Worm (Caenorhabditis elegans) whole organism, L4 larva: Measurements from ENCODE around the gene F46H5.2.

Source experiments
- F10B5.3 ChIP-seq: sonication (generic microtip); optimal IDR thresholded peaks from 2 replicates; lab custom pipeline; 2016; ENCODE audit warnings: mild to moderate bottlenecking, missing genetic modification characterization, missing compliant biosample characterization
- F37D6.2 ChIP-seq: sonication (generic microtip); optimal IDR thresholded peaks from 2 replicates; lab custom pipeline; 2016; ENCODE audit warnings: mild to moderate bottlenecking, missing genetic modification characterization, missing compliant biosample characterization
- R02D3.7 ChIP-seq: fragments of 150-350 bp; sonication (generic microtip); optimal IDR thresholded peaks from 3 replicates; lab custom pipeline; 2014; ENCODE audit warnings: missing biosample characterization, missing genetic modification characterization
- Y5F2A.4 ChIP-seq: fragments of 200-800 bp; sonication (Bioruptor generic); optimal IDR thresholded peaks from 2 replicates; lab custom pipeline; 2018; ENCODE audit warnings: mild to moderate bottlenecking, missing genetic modification characterization, missing compliant biosample characterization
- aha-1 ChIP-seq: fragments of 150-350 bp; peaks from one replicate; lab custom pipeline; 2014; ENCODE audit warnings: missing biosample characterization, missing genetic modification characterization
- aly-2 ChIP-seq: sonication (generic microtip); optimal IDR thresholded peaks from 2 replicates; lab custom pipeline; 2018; ENCODE audit warnings: missing biosample characterization, missing genetic modification characterization
- arid-1 ChIP-seq: fragments of 200-800 bp; sonication (Bioruptor generic); conservative IDR thresholded peaks from 2 replicates; pipeline ENCODE4 v1.3.6; 2022; ENCODE audit warnings: missing genetic modification reagents, missing genetic modification characterization, missing compliant biosample characterization
- ceh-32 ChIP-seq: sonication (generic microtip); optimal IDR thresholded peaks from 2 replicates; lab custom pipeline; 2016; ENCODE audit warnings: mild to moderate bottlenecking, missing genetic modification characterization, missing compliant biosample characterization; ENCODE audit not compliant: poor library complexity
- ces-1 ChIP-seq: fragments of 150-350 bp; sonication (generic microtip); optimal IDR thresholded peaks from 4 replicates; lab custom pipeline; 2014; ENCODE audit warnings: missing biosample characterization, missing genetic modification reagents, missing genetic modification characterization
- ctbp-1 ChIP-seq: fragments of 200-800 bp; sonication (Bioruptor generic); IDR thresholded peaks from 2 replicates; pipeline ENCODE4 v1.3.6; 2022; ENCODE audit warnings: missing genetic modification reagents, missing genetic modification characterization, missing compliant biosample characterization
- daf-16 ChIP-seq, 3 experiments: sonication (generic microtip); optimal IDR thresholded peaks; 2 replicates each; lab custom pipeline; 2016 to 2017; ENCODE audit warnings: missing genetic modification characterization in 3 of 3, missing genetic modification reagents in 3 of 3, mild to moderate bottlenecking in 2 of 3, missing compliant biosample characterization in 2 of 3, missing biosample characterization in 1 of 3, moderate library complexity in 1 of 3
- dmd-8 ChIP-seq: fragments of 200-800 bp; sonication (Bioruptor generic); IDR thresholded peaks from 2 replicates; pipeline ENCODE4 v1.3.6; 2022; ENCODE audit warnings: missing genetic modification characterization, missing compliant biosample characterization
- dmd-9 ChIP-seq: fragments of 200-800 bp; sonication (Bioruptor generic); IDR thresholded peaks from 2 replicates; pipeline ENCODE4 v1.3.6; 2022; ENCODE audit warnings: missing genetic modification reagents, missing genetic modification characterization, missing compliant biosample characterization
- dve-1 ChIP-seq: sonication (generic microtip); optimal IDR thresholded peaks from 2 replicates; lab custom pipeline; 2017; ENCODE audit warnings: antibody characterized with exemption, mild to moderate bottlenecking, missing genetic modification characterization, missing compliant biosample characterization; ENCODE audit not compliant: insufficient read depth
- egl-27 ChIP-seq: sonication (generic microtip); optimal IDR thresholded peaks from 3 replicates; lab custom pipeline; 2017; ENCODE audit warnings: missing biosample characterization, missing genetic modification reagents, missing genetic modification characterization
- egl-43 ChIP-seq: fragments of 200-800 bp; sonication (Bioruptor generic); IDR thresholded peaks from 2 replicates; pipeline ENCODE4 v1.3.6; 2022; ENCODE audit warnings: missing genetic modification reagents, missing genetic modification characterization, missing compliant biosample characterization
- hlh-11 ChIP-seq: fragments of 200-800 bp; sonication (Bioruptor generic); optimal IDR thresholded peaks from 2 replicates; lab custom pipeline; 2018; ENCODE audit warnings: mild to moderate bottlenecking, missing genetic modification characterization, missing compliant biosample characterization
- hlh-30 ChIP-seq: sonication (generic microtip); optimal IDR thresholded peaks from 2 replicates; lab custom pipeline; 2017; ENCODE audit warnings: antibody characterized with exemption, mild to moderate bottlenecking, missing genetic modification characterization, missing compliant biosample characterization; ENCODE audit not compliant: insufficient read depth
- hmg-1.1 ChIP-seq: fragments of 200-800 bp; sonication (Bioruptor generic); IDR thresholded peaks from 2 replicates; pipeline ENCODE4 v1.3.6; 2022; ENCODE audit warnings: missing genetic modification reagents, missing genetic modification characterization, missing compliant biosample characterization
- lim-7 ChIP-seq: fragments of 200-800 bp; sonication (Bioruptor generic); IDR thresholded peaks from 2 replicates; pipeline ENCODE4 v1.3.6; 2022; ENCODE audit warnings: missing genetic modification characterization, missing compliant biosample characterization
- lin-13 ChIP-seq: fragments of 150-350 bp; optimal IDR thresholded peaks from 2 replicates; lab custom pipeline; 2014; ENCODE audit warnings: missing biosample characterization, missing genetic modification reagents, missing genetic modification characterization
- lin-15B ChIP-seq: fragments of 150-350 bp; sonication (generic microtip); optimal IDR thresholded peaks from 3 replicates; lab custom pipeline; 2014; ENCODE audit warnings: missing biosample characterization, missing genetic modification characterization
- lin-29 ChIP-seq: fragments of 200-800 bp; sonication (Bioruptor generic); IDR thresholded peaks from 2 replicates; pipeline ENCODE4 v1.3.6; 2022; ENCODE audit warnings: missing genetic modification reagents, missing genetic modification characterization, missing compliant biosample characterization
- lsy-2 ChIP-seq, 2 experiments: fragments of 150-350 bp in 1 of 2; sonication (generic microtip) in 1 of 2; optimal IDR thresholded peaks; 2 replicates each; lab custom pipeline; 2014 to 2017; ENCODE audit warnings: missing biosample characterization in 2 of 2, missing genetic modification characterization in 2 of 2
- madf-5 ChIP-seq, 2 experiments: fragments of 200-800 bp; sonication (Bioruptor generic); IDR thresholded peaks; 2 replicates each; pipeline ENCODE4 v1.3.6; 2022; ENCODE audit warnings: missing compliant biosample characterization in 2 of 2, missing genetic modification characterization in 2 of 2
- mdt-29 ChIP-seq: fragments of 200-800 bp; sonication (Bioruptor generic); IDR thresholded peaks from 2 replicates; pipeline ENCODE4 v1.3.6; 2022; ENCODE audit warnings: missing genetic modification reagents, missing genetic modification characterization, missing compliant biosample characterization
- mxl-2 ChIP-seq: fragments of 200-800 bp; sonication (Bioruptor generic); conservative IDR thresholded peaks from 2 replicates; pipeline ENCODE4 v1.3.6; 2022; ENCODE audit warnings: missing genetic modification reagents, missing genetic modification characterization, missing compliant biosample characterization
- nhr-10 ChIP-seq: fragments of 150-350 bp; optimal IDR thresholded peaks from 2 replicates; lab custom pipeline; 2014; ENCODE audit warnings: missing biosample characterization, missing genetic modification characterization
- nhr-102 ChIP-seq: sonication (generic microtip); optimal IDR thresholded peaks from 2 replicates; lab custom pipeline; 2016; ENCODE audit warnings: mild to moderate bottlenecking, missing genetic modification characterization, moderate library complexity, missing compliant biosample characterization
- nhr-25 ChIP-seq: sonication (generic microtip); optimal IDR thresholded peaks from 2 replicates; lab custom pipeline; 2017; ENCODE audit warnings: missing genetic modification characterization, mild to moderate bottlenecking, missing compliant biosample characterization, antibody characterized with exemption, moderate library complexity, borderline replicate concordance; ENCODE audit not compliant: insufficient read depth
- nhr-28 ChIP-seq: fragments of 150-350 bp; optimal IDR thresholded peaks from 2 replicates; lab custom pipeline; 2014; ENCODE audit warnings: missing biosample characterization, missing genetic modification characterization
- nhr-42 ChIP-seq: fragments of 200-800 bp; sonication (Bioruptor generic); IDR thresholded peaks from 2 replicates; pipeline ENCODE4 v1.3.6; 2022; ENCODE audit warnings: missing genetic modification characterization, missing compliant biosample characterization
- pqm-1 ChIP-seq: sonication (generic microtip); optimal IDR thresholded peaks from 2 replicates; lab custom pipeline; 2017; ENCODE audit warnings: missing biosample characterization, missing genetic modification characterization
- rbr-2 ChIP-seq: sonication (generic microtip); optimal IDR thresholded peaks from 2 replicates; lab custom pipeline; 2016; ENCODE audit warnings: missing genotype, missing genetic modification characterization, missing compliant biosample characterization
- sdz-12 ChIP-seq: fragments of 200-800 bp; sonication (Bioruptor generic); optimal IDR thresholded peaks from 2 replicates; lab custom pipeline; 2018; ENCODE audit warnings: mild to moderate bottlenecking, missing genetic modification characterization, missing compliant biosample characterization
- set-16 ChIP-seq: fragments of 200-800 bp; sonication (Bioruptor generic); IDR thresholded peaks from 2 replicates; pipeline ENCODE4 v1.3.6; 2022; ENCODE audit warnings: missing genetic modification reagents, missing genetic modification characterization, missing compliant biosample characterization
- snpc-1.2 ChIP-seq: fragments of 200-800 bp; sonication (Bioruptor generic); IDR thresholded peaks from 2 replicates; pipeline ENCODE4 v1.3.6; 2022; ENCODE audit warnings: missing genetic modification reagents, missing genetic modification characterization, missing compliant biosample characterization
- vab-7 ChIP-seq: fragments of 200-800 bp; sonication (Bioruptor generic); IDR thresholded peaks from 2 replicates; pipeline ENCODE4 v1.3.6; 2022; ENCODE audit warnings: missing genetic modification reagents, missing genetic modification characterization, missing compliant biosample characterization
- zag-1 ChIP-seq: fragments of 150-350 bp; optimal IDR thresholded peaks from 2 replicates; lab custom pipeline; 2014; ENCODE audit warnings: missing biosample characterization, missing genetic modification characterization
- zip-2 ChIP-seq: fragments of 150-350 bp; optimal IDR thresholded peaks from 2 replicates; lab custom pipeline; 2014; ENCODE audit warnings: missing biosample characterization, missing genetic modification characterization
- ztf-11 ChIP-seq: fragments of 150-350 bp; optimal IDR thresholded peaks from 2 replicates; lab custom pipeline; 2014; ENCODE audit warnings: missing biosample characterization, missing genetic modification characterization
- ztf-7 ChIP-seq: fragments of 150-350 bp; optimal IDR thresholded peaks from 2 replicates; lab custom pipeline; 2014; ENCODE audit warnings: missing biosample characterization, missing genetic modification characterization

Gene F46H5.2

ce11 chrX:7265348-7265747 is at the start of gene F46H5.2:
TSS of gene F46H5.2 (plus strand) at chrX:7265648.
- TF ChIP-seq dve-1 (tag; lab: Kevin White, UChicago), result no peak
- TF ChIP-seq R02D3.7 (tag; lab: Kevin White, UChicago), result no peak
- TF ChIP-seq nhr-102, result no peak
- no peak for TF ChIP-seq ces-1 (GFP tag; lab: Kevin White, UChicago)
- TF ChIP-seq hmg-1.1 (GFP tag; lab: Robert Waterston, UW), result no peak
- TF ChIP-seq hlh-11, result no peak
- TF ChIP-seq lin-29 (GFP tag; lab: Robert Waterston, UW), result no peak
- TF ChIP-seq madf-5 (GFP tag; IDR thresholded peaks at IDR 0.05; lab: Robert Waterston, UW), result no peak
- TF ChIP-seq ctbp-1 (GFP tag; lab: Robert Waterston, UW), result no peak
- TF ChIP-seq nhr-42 (GFP tag; lab: Robert Waterston, UW), result no peak
- TF ChIP-seq ztf-7, result no peak
- TF ChIP-seq ztf-11 (tag; lab: Kevin White, UChicago), result no peak

ce11 chrX:7217704-7218479 is 47.6 kb upstream of the F46H5.2 start, which contains the start of gene syd-9:
TSS of gene syd-9 (plus strand) at chrX:7218097.
- TF ChIP-seq zag-1 (tag; lab: Kevin White, UChicago) (no peak), egl-27 (tag; lab: Kevin White, UChicago) (no peak), nhr-28 (tag; lab: Kevin White, UChicago) (no peak), pqm-1 (tag; lab: Kevin White, UChicago) (no peak), ces-1 (GFP tag; lab: Kevin White, UChicago) (no peak), dmd-9 (GFP tag; lab: Robert Waterston, UW) (no peak), egl-43 (GFP tag; lab: Robert Waterston, UW) (peak; percentile 45; the same call in 1 of the 2 replicates), vab-7 (GFP tag; lab: Robert Waterston, UW) (no peak), set-16 (GFP tag; lab: Robert Waterston, UW) (peak; percentile 95), ctbp-1 (GFP tag; lab: Robert Waterston, UW) (0 out of 2 replicates have a peak, but pooled peaks have one; percentile 23), lin-13 (GFP tag; lab: Kevin White, UChicago) (no peak), snpc-1.2 (GFP tag; lab: Robert Waterston, UW) (no peak), daf-16 (GFP tag; optimal IDR thresholded peaks at IDR 0.05; lab: Kevin White, UChicago) (no peak), daf-16 (tag; optimal IDR thresholded peaks at IDR 0.05; lab: Kevin White, UChicago) (no peak), arid-1 (no peak), ceh-32 (tag; lab: Kevin White, UChicago) (no peak), lim-7 (0 out of 2 replicates have a peak, but pooled peaks have one; percentile 21), lsy-2 (tag; optimal IDR thresholded peaks at IDR 0.05; lab: Kevin White, UChicago) (no peak), F10B5.3 (tag; lab: Kevin White, UChicago) (no peak), nhr-25 (no peak), zip-2 (no peak), mdt-29 (GFP tag; lab: Robert Waterston, UW) (no peak), dmd-8 (GFP tag; lab: Robert Waterston, UW) (no peak), R02D3.7 (tag; lab: Kevin White, UChicago) (no peak), hlh-30 (tag; lab: Kevin White, UChicago) (peak; percentile 19), F37D6.2 (tag; lab: Kevin White, UChicago) (peak; percentile 29), aly-2 (no peak), sdz-12 (no peak), nhr-10 (tag; lab: Kevin White, UChicago) (no peak), lin-15B (tag; lab: Kevin White, UChicago) (no peak), Y5F2A.4 (GFP tag; lab: Kevin White, UChicago) (no peak), mxl-2 (GFP tag; lab: Robert Waterston, UW) (no peak), rbr-2 (peak; percentile 5), aha-1 (tag; lab: Kevin White, UChicago) (peak; percentile 92)
